Fruit fly (Drosophila melanogaster) whole organism, embryonic: ENCODE measurements around the gene CG14221.

Experiments used
- Atf3 ChIP-seq: fragments of 200-800 bp; sonication (Bioruptor generic); optimal IDR thresholded peaks from 3 replicates; lab custom pipeline; 2016; ENCODE audit warnings: missing biosample characterization, missing genetic modification characterization
- CG12391 ChIP-seq: fragments of 200-800 bp; sonication (Bioruptor generic); optimal IDR thresholded peaks from 3 replicates; lab custom pipeline; 2018; ENCODE audit warnings: missing biosample characterization, mild to moderate bottlenecking, missing genetic modification characterization, moderate library complexity
- HLH3B ChIP-seq: fragments of 200-800 bp; sonication (Bioruptor generic); IDR thresholded peaks from 2 replicates; pipeline ENCODE4 v1.3.6; 2022; ENCODE audit warnings: missing biosample characterization, missing genetic modification characterization
- bcd ChIP-seq: fragments of 200-800 bp; sonication (Bioruptor generic); optimal IDR thresholded peaks from 2 replicates; lab custom pipeline; 2017; ENCODE audit warnings: missing biosample characterization, mild to moderate bottlenecking, missing genetic modification characterization
- lov ChIP-seq, 2 experiments: fragments of 200-800 bp in 1 of 2; fragments of >200 bp in 1 of 2; sonication (Bioruptor generic) in 1 of 2; IDR thresholded peaks in 1 of 2; optimal IDR thresholded peaks in 1 of 2; 2 replicates in 1 of 2; 3 replicates in 1 of 2; pipeline versions ENCODE4 v1.3.6 to Lab custom; 2017 to 2022; ENCODE audit warnings: missing biosample characterization in 1 of 2, missing genetic modification characterization in 1 of 2
- sisA ChIP-seq: fragments of 200-800 bp; sonication (Bioruptor generic); IDR thresholded peaks from 2 replicates; pipeline ENCODE4 v1.3.6; 2022; ENCODE audit warnings: missing biosample characterization, missing genetic modification characterization

DNA sequence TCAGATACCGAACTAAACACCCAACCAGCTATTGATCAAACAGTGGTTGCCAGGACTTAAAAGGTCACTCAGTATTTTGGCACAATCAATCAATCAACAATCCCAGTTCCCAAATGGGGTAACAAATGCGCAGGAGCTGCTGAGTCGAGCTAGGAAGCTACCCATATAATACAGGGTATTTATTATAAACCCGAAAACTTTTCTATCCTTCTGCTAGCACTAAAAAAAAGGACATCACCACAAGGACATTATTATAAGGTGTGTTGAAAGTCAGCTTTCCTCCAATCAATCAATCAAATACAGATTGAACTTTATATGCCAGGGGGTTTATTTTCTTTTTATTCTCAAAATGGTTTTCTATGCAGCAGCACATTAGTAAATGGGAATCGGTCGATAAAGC lies at the start of gene CG14221:
- TF ChIP-seq CG12391 (tag; lab: Kevin White, UChicago): no peak
- no peak for TF ChIP-seq lov (optimal IDR thresholded peaks at IDR 0.05; lab: Kevin White, UChicago)
- TF ChIP-seq lov (GFP tag; IDR thresholded peaks at IDR 0.05; lab: Robert Waterston, UW): no peak
- no peak for TF ChIP-seq HLH3B
- TF ChIP-seq bcd (GFP tag; lab: Kevin White, UChicago): no peak
- no peak for TF ChIP-seq sisA (GFP tag; lab: Robert Waterston, UW)
- TF ChIP-seq Atf3 (GFP tag; lab: Kevin White, UChicago): no peak
